Fruit fly (Drosophila melanogaster) whole organism, embryonic: Measurements from ENCODE around the gene CG1299.

Experiments
- CG3407 ChIP-seq: fragments of 200-800 bp; sonication (Bioruptor generic); optimal IDR thresholded peaks from 2 replicates; lab custom pipeline; 2018; ENCODE audit warnings: missing biosample characterization, mild to moderate bottlenecking, missing genetic modification characterization
- CG3847 ChIP-seq: fragments of 200-800 bp; sonication (Bioruptor generic); IDR thresholded peaks from 2 replicates; pipeline ENCODE4 v1.3.6; 2022; ENCODE audit warnings: missing biosample characterization, missing genetic modification characterization

DNA sequence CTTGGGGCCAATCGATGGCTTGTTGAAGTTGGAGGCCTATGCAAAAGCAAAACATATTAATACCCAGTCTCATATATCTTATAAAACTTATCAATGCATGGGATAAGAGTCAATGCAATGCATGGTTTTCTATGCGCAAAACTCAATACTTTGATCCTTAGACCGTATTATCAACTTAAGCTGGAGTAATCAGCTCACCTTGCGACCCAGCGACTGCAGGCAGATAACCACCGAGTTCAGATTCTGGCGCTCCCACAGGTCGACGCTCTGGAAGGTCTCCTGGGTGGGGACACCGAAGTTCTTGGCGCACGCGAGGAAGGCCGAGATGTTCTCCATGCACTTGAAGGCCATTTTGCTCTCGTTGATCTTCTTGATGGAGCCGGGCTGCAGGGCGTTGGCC is 33.4 kb upstream of the CG1299 start:
- no peak for TF ChIP-seq CG3407
- no peak for TF ChIP-seq CG3847
